Fruit fly (Drosophila melanogaster): ENCODE results near the gene Atg8a.

The Atg8a gene

dm6 chrX:10784812-10785638, 16.9 kb upstream of the Atg8a start (continued):
- no peak for TF ChIP-seq Lpt (GFP tag; optimal IDR thresholded peaks at IDR 0.05)
- TF ChIP-seq CG3032 (tag; optimal IDR thresholded peaks at IDR 0.05) = no peak
- TF ChIP-seq dsx (GFP tag; optimal IDR thresholded peaks at IDR 0.05; ENCODE audit: poor library complexity, severe bottlenecking) = no peak
- TF ChIP-seq Hr38 (GFP tag; optimal IDR thresholded peaks at IDR 0.05) = no peak

dm6 chrX:10784330-10784778, 16.2 kb upstream of the Atg8a start:
- no peak for TF ChIP-seq Eip75B (GFP tag; optimal IDR thresholded peaks at IDR 0.05)
- TF ChIP-seq CG32006 (GFP tag; optimal IDR thresholded peaks at IDR 0.05) = no peak
- peak; percentile 13 for TF ChIP-seq Met (GFP tag; optimal IDR thresholded peaks at IDR 0.05)
- peak; percentile 95 for TF ChIP-seq vri (GFP tag; optimal IDR thresholded peaks at IDR 0.05)
- peak; percentile 47 for TF ChIP-seq Sox102F (GFP tag; optimal IDR thresholded peaks at IDR 0.05)
- TF ChIP-seq Eip78C (GFP tag) = peak; percentile 77
- TF ChIP-seq dsx (GFP tag; optimal IDR thresholded peaks at IDR 0.05; ENCODE audit: poor library complexity, severe bottlenecking) = no peak
- TF ChIP-seq Smox (GFP tag; optimal IDR thresholded peaks at IDR 0.05) = no peak
- peak; percentile 43 for TF ChIP-seq CG6854 (GFP tag; optimal IDR thresholded peaks at IDR 0.05)
- no peak for TF ChIP-seq CG11762 (GFP tag; optimal IDR thresholded peaks at IDR 0.05; ENCODE audit: insufficient read depth)
- no peak for TF ChIP-seq salr (GFP tag; optimal IDR thresholded peaks at IDR 0.05)
- TF ChIP-seq Eip93F (GFP tag; optimal IDR thresholded peaks at IDR 0.05) = peak; percentile 29
- no peak for TF ChIP-seq CG4318 (GFP tag; optimal IDR thresholded peaks at IDR 0.05)
- TF ChIP-seq Gug (GFP tag; IDR thresholded peaks at IDR 0.05) = no peak
- peak; percentile 75 for TF ChIP-seq svp (GFP tag)
- TF ChIP-seq eg (GFP tag; IDR thresholded peaks at IDR 0.05) = no peak; the same call in 2 of the 3 replicates
- TF ChIP-seq Hr4 (GFP tag; optimal IDR thresholded peaks at IDR 0.05) = no peak
- no peak for TF ChIP-seq CG3919 (GFP tag; optimal IDR thresholded peaks at IDR 0.05)
- TF ChIP-seq CG6276 (GFP tag; optimal IDR thresholded peaks at IDR 0.05) = no peak
- no peak for TF ChIP-seq OdsH (GFP tag; optimal IDR thresholded peaks at IDR 0.05)
- no peak for TF ChIP-seq dac (GFP tag; optimal IDR thresholded peaks at IDR 0.05)
- TF ChIP-seq CG6163 (GFP tag; IDR thresholded peaks at IDR 0.05) = peak; percentile 35; the same call in 1 of the 3 replicates

dm6 chrX:10783374-10784064, 15.4 kb upstream of the Atg8a start:
- TF ChIP-seq Hr39 (GFP tag; optimal IDR thresholded peaks at IDR 0.05) (no peak), vri (GFP tag; optimal IDR thresholded peaks at IDR 0.05) (peak; percentile 97), Ets96B (tag; optimal IDR thresholded peaks at IDR 0.05) (no peak), Eip78C (GFP tag) (peak; percentile 2), Smox (GFP tag; optimal IDR thresholded peaks at IDR 0.05) (no peak), Gug (GFP tag; IDR thresholded peaks at IDR 0.05) (no peak), CG6163 (GFP tag; IDR thresholded peaks at IDR 0.05) (no peak), CG4318 (GFP tag; optimal IDR thresholded peaks at IDR 0.05) (no peak), esn (GFP tag; optimal IDR thresholded peaks at IDR 0.05) (no peak), cyc (GFP tag; optimal IDR thresholded peaks at IDR 0.05) (no peak), CG7368 (GFP tag; optimal IDR thresholded peaks at IDR 0.05) (no peak), svp (GFP tag) (peak; percentile 48), dac (GFP tag; optimal IDR thresholded peaks at IDR 0.05) (no peak), CG6792 (GFP tag; optimal IDR thresholded peaks at IDR 0.05) (no peak), spab (GFP tag; optimal IDR thresholded peaks at IDR 0.05) (no peak), CG32006 (GFP tag; optimal IDR thresholded peaks at IDR 0.05) (no peak), Ets21C (GFP tag; optimal IDR thresholded peaks at IDR 0.05) (no peak), Sox14 (GFP tag; optimal IDR thresholded peaks at IDR 0.05) (no peak), dsx (GFP tag; optimal IDR thresholded peaks at IDR 0.05; ENCODE audit: poor library complexity, severe bottlenecking) (no peak), lz (GFP tag; optimal IDR thresholded peaks at IDR 0.05) (no peak), pdm3 (GFP tag; optimal IDR thresholded peaks at IDR 0.05) (no peak), Hr4 (GFP tag; optimal IDR thresholded peaks at IDR 0.05) (no peak), CG10631 (GFP tag; optimal IDR thresholded peaks at IDR 0.05) (no peak)
